Worm (Caenorhabditis elegans) whole organism, L4/young adult: Measurements from ENCODE around the gene unc-71.

Experiments used
- W03F9.2 ChIP-seq: fragments of 150-350 bp; optimal IDR thresholded peaks from 2 replicates; lab custom pipeline; 2014; ENCODE audit warnings: missing biosample characterization, missing genetic modification characterization
- dao-5 ChIP-seq: sonication (generic microtip); optimal IDR thresholded peaks from 2 replicates; lab custom pipeline; 2016; ENCODE audit warnings: missing genotype, missing genetic modification characterization, moderate library complexity, missing compliant biosample characterization
- him-1 ChIP-seq: sonication (generic microtip); optimal IDR thresholded peaks from 2 replicates; lab custom pipeline; 2016; ENCODE audit warnings: missing genotype, missing genetic modification reagents, missing genetic modification characterization, missing compliant biosample characterization

DNA sequence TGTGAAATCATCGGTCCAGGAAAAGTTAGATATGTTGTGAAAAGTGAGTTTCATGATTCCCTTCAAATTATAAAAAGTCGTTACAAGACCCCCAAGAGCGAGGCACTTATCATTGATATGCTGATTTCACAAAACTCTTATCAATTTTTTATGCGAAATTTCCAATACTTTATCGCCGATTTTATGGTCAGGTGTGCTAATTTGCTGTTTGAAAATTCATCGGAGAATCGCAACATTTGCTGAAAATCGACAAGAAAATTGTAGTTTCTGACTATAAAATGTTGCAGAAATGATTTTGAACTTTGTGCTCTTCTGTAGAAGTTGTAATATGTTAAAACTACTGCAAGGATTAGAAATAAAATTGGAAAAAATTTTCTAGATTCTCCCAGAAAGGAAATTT lies 59.8 kb downstream of the unc-71 start:
- TF ChIP-seq dao-5 (no peak), W03F9.2 (tag; lab: Kevin White, UChicago) (no peak), him-1 (tag; lab: Kevin White, UChicago) (no peak)
